Worm (Caenorhabditis elegans) whole organism, young adult: ENCODE data around the gene algn-8.

Experiments used
- F10E7.11 ChIP-seq: sonication (generic microtip); optimal IDR thresholded peaks from 2 replicates; lab custom pipeline; 2017; ENCODE audit warnings: mild to moderate bottlenecking, missing genetic modification characterization, moderate library complexity, missing compliant biosample characterization
- F39B2.1 ChIP-seq: fragments of 200-800 bp; sonication (Bioruptor generic); IDR thresholded peaks from 2 replicates; pipeline ENCODE4 v1.3.6; 2022; ENCODE audit warnings: missing genetic modification reagents, missing genetic modification characterization, missing compliant biosample characterization
- Y56A3A.18 ChIP-seq: fragments of 200-800 bp; sonication (Bioruptor generic); IDR thresholded peaks from 2 replicates; pipeline ENCODE4 v1.3.6; 2022; ENCODE audit warnings: missing genetic modification reagents, missing genetic modification characterization, missing compliant biosample characterization
- hmg-1.2 ChIP-seq: fragments of 200-800 bp; sonication (Bioruptor generic); IDR thresholded peaks from 2 replicates; pipeline ENCODE4 v1.3.6; 2022; ENCODE audit warnings: missing genetic modification reagents, missing genetic modification characterization, missing compliant biosample characterization
- mcd-1 ChIP-seq: fragments of 200-800 bp; sonication (Bioruptor generic); IDR thresholded peaks from 2 replicates; pipeline ENCODE4 v1.3.6; 2022; ENCODE audit warnings: missing genetic modification reagents, missing genetic modification characterization, missing compliant biosample characterization
- nfya-1 ChIP-seq: sonication (generic microtip); optimal IDR thresholded peaks from 2 replicates; lab custom pipeline; 2017; ENCODE audit warnings: antibody characterized with exemption, missing compliant biosample characterization, missing genetic modification characterization, borderline replicate concordance; ENCODE audit not compliant: insufficient read depth
- rpc-1 ChIP-seq, 2 experiments: fragments of 150-350 bp in 1 of 2; sonication (generic microtip) in 1 of 2; optimal IDR thresholded peaks; 2 replicates each; lab custom pipeline; 2014 to 2018; ENCODE audit warnings: missing biosample characterization in 1 of 2, missing genetic modification characterization in 1 of 2, missing genetic modification reagents in 1 of 2, missing genotype in 1 of 2
- tlf-1 ChIP-seq: fragments of 200-800 bp; sonication (Bioruptor generic); optimal IDR thresholded peaks from 2 replicates; lab custom pipeline; 2018; ENCODE audit warnings: mild to moderate bottlenecking, missing genetic modification characterization, missing compliant biosample characterization
- unc-62 ChIP-seq: fragments of 150-350 bp; optimal IDR thresholded peaks from 2 replicates; lab custom pipeline; 2014; ENCODE audit warnings: missing biosample characterization, missing genetic modification reagents, missing genetic modification characterization

The algn-8 gene

DNA sequence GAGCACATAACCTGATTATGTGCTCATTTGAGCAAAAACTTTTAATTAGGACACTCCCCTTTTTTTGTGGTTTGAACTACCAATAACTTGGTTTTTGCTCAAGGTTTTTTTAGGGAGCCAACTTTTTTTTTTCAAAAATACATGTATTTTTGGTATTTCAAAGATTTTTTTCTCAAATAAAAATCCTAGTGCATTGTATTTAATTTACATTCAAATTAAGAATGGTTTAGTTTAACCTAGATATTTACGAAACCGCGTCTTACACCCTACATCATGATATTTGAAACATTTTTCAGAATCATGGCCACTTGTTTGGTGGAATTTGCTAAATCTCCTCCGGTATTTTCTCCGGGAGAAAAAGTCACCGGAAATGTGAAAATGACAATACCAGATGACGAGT lies 51.3 kb downstream of the algn-8 start, which contains the start of gene arrd-5 (continued):
- TF ChIP-seq rpc-1 (optimal IDR thresholded peaks at IDR 0.05; lab: Kevin White, UChicago) = no peak
- TF ChIP-seq rpc-1 (tag; optimal IDR thresholded peaks at IDR 0.05; lab: Kevin White, UChicago) = no peak
- no peak for TF ChIP-seq F10E7.11 (tag; lab: Kevin White, UChicago)
- no peak for TF ChIP-seq hmg-1.2 (GFP tag; lab: Robert Waterston, UW)
- no peak for TF ChIP-seq Y56A3A.18 (GFP tag; lab: Robert Waterston, UW)
- TF ChIP-seq, all 124 proteins: peak for 0

DNA sequence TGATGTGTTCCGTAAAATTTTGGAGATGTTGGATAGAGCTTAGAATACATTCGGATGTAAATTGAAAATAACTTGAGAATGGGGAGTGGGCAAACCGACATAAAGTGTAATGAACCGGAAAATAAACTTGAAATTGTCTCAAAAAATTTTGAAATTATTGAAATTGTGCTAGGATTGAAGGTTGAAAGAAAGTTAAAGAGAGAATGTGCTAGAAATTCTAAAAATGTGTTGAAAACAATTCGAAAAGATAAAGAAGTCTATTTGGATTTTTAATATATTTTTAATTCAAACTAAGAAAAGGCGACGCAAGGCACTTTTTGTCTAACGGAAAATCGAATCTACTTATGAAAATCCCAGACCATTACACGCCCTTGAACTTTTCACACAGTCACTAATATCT lies 52.4 kb downstream of the algn-8 start, which contains the start of gene ZK938.3:
ZK938.3 (minus strand) TSS at position 101 of the 400 bp plus-strand sequence.
- TF ChIP-seq tlf-1 (GFP tag; lab: Kevin White, UChicago) (no peak), nfya-1 (tag; lab: Kevin White, UChicago) (no peak), unc-62 (no peak), mcd-1 (GFP tag; lab: Robert Waterston, UW) (no peak), F39B2.1 (GFP tag; lab: Robert Waterston, UW) (no peak)
